Worm (Caenorhabditis elegans) whole organism, young adult: Measurements from ENCODE around the gene nhr-197.

ENCODE experiments used
- Y79H2A.3 ChIP-seq: fragments of 200-800 bp; sonication (Bioruptor generic); conservative IDR thresholded peaks from 2 replicates; pipeline ENCODE4 v1.3.6; 2022; ENCODE audit warnings: missing genetic modification reagents, missing genetic modification characterization, missing compliant biosample characterization
- ama-1 ChIP-seq, 3 experiments: fragments of 150-350 bp in 1 of 3; sonication (generic microtip) in 2 of 3; optimal IDR thresholded peaks; 2 replicates each; lab custom pipeline; 2014 to 2018; ENCODE audit warnings: missing biosample characterization in 2 of 3, missing genetic modification characterization in 2 of 3, missing genetic modification reagents in 2 of 3
- atf-7 ChIP-seq: sonication (generic microtip); optimal IDR thresholded peaks from 2 replicates; lab custom pipeline; 2017; ENCODE audit warnings: mild to moderate bottlenecking, missing genetic modification characterization, missing compliant biosample characterization
- dpff-1 ChIP-seq: sonication (generic microtip); optimal IDR thresholded peaks from 2 replicates; lab custom pipeline; 2017; ENCODE audit warnings: mild to moderate bottlenecking, missing genetic modification characterization, missing compliant biosample characterization
- him-1 ChIP-seq: sonication (generic microtip); optimal IDR thresholded peaks from 2 replicates; lab custom pipeline; 2016; ENCODE audit warnings: missing genotype, missing genetic modification reagents, missing genetic modification characterization, missing compliant biosample characterization
- sdz-38 ChIP-seq: sonication (generic microtip); optimal IDR thresholded peaks from 2 replicates; lab custom pipeline; 2016; ENCODE audit warnings: missing genotype, missing genetic modification characterization, missing compliant biosample characterization

DNA sequence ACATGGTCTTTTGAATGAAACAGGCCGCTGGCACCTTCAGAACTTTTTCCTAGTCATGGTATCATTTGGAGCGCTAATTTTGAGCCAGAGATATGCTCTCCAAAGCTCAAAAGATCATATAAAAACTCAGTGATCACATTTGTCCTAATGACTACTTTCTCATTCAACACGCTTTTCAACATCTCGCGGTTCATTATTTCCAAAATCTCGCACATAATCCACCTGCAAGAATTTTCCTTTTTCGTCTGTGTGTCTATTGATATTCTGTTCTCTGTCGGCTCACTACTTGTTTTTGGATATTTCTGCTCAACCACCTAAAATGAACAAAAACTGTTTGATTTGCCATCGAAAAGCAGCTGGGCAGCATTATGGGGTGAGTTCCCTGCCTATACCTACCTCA is 14.1 kb upstream of the nhr-197 start, which contains the start of gene nhr-51:
- no peak for TF ChIP-seq Y79H2A.3
- TF ChIP-seq him-1 (tag; lab: Kevin White, UChicago) = no peak
- TF ChIP-seq dpff-1 = no peak
- no peak for TF ChIP-seq atf-7
- no peak for TF ChIP-seq ama-1 (optimal IDR thresholded peaks at IDR 0.05; lab: Kevin White, UChicago)
- no peak for TF ChIP-seq ama-1 (GFP tag; optimal IDR thresholded peaks at IDR 0.05; lab: Kevin White, UChicago)
- no peak for TF ChIP-seq sdz-38 (tag; lab: Kevin White, UChicago)
